5 fruit fly cellular contexts compared by ENCODE assay signal in genomic region chrX:8057299-8057730, dm6.
TF ChIP-seq lines count a peak whose summit lies in the region.

No protein-coding gene starts in this region.

TF ChIP-seq in whole organism, adult, 20 proteins besides CTCF, POLR2A, EP300 and RAD21 (continued from another document):
- peak; percentile 48 for TF ChIP-seq toe (GFP tag; optimal IDR thresholded peaks at IDR 0.05; lab: Kevin White, UChicago)
- TF ChIP-seq cic (GFP tag; optimal IDR thresholded peaks at IDR 0.05; lab: Kevin White, UChicago) = no peak

TF ChIP-seq in whole organism, embryonic, 481 proteins besides CTCF, POLR2A, EP300 and RAD21 (continued from another document and continues in another):
- TF ChIP-seq sqz (GFP tag; optimal IDR thresholded peaks at IDR 0.05; lab: Kevin White, UChicago) = no peak
- TF ChIP-seq CG5245 (GFP tag; optimal IDR thresholded peaks at IDR 0.05; lab: Kevin White, UChicago) = peak; percentile 16
- TF ChIP-seq pros (GFP tag; optimal IDR thresholded peaks at IDR 0.05; lab: Kevin White, UChicago) = no peak
- peak; percentile 35 for TF ChIP-seq gcm (GFP tag; optimal IDR thresholded peaks at IDR 0.05; lab: Kevin White, UChicago)
- TF ChIP-seq danr (GFP tag; IDR thresholded peaks at IDR 0.05; lab: Robert Waterston, UW) = 0 out of 2 replicates have a peak, but pooled peaks have one; percentile 6
- peak; percentile 55 for TF ChIP-seq Blimp-1 (GFP tag; optimal IDR thresholded peaks at IDR 0.05; lab: Kevin White, UChicago)
- TF ChIP-seq H2.0 (GFP tag; IDR thresholded peaks at IDR 0.05; lab: Robert Waterston, UW) = peak; percentile 36; the same call in 1 of the 2 replicates
- TF ChIP-seq Dll (GFP tag; IDR thresholded peaks at IDR 0.05; lab: Robert Waterston, UW; ENCODE audit: partially characterized antibody) = no peak
- peak; percentile 67 for TF ChIP-seq CG18476 (GFP tag; optimal IDR thresholded peaks at IDR 0.05; lab: Kevin White, UChicago)
- peak; percentile 30; the same call in 2 of the 3 replicates for TF ChIP-seq Aef1 (GFP tag; IDR thresholded peaks at IDR 0.05; lab: Robert Waterston, UW)
- TF ChIP-seq Dref (GFP tag; IDR thresholded peaks at IDR 0.05; lab: Robert Waterston, UW) = no peak
- TF ChIP-seq bigmax (GFP tag; optimal IDR thresholded peaks at IDR 0.05; lab: Kevin White, UChicago) = no peak
- TF ChIP-seq chm (GFP tag; IDR thresholded peaks at IDR 0.05; lab: Robert Waterston, UW) = peak; percentile 43; the same call in 1 of the 2 replicates
- TF ChIP-seq HLH3B (GFP tag; IDR thresholded peaks at IDR 0.05; lab: Robert Waterston, UW) = peak; percentile 50; the same call in 1 of the 2 replicates
- 0 out of 2 replicates have a peak, but pooled peaks have one; percentile 41 for TF ChIP-seq Doc2 (GFP tag; IDR thresholded peaks at IDR 0.05; lab: Robert Waterston, UW)
- peak; percentile 90 for TF ChIP-seq CoRest (tag; optimal IDR thresholded peaks at IDR 0.05; lab: Kevin White, UChicago)
- TF ChIP-seq zfh1 (GFP tag; IDR thresholded peaks at IDR 0.05; lab: Robert Waterston, UW) = 0 out of 3 replicates have a peak, but pooled peaks have one; percentile 9
- TF ChIP-seq Ada2b (GFP tag; IDR thresholded peaks at IDR 0.05; lab: Robert Waterston, UW) = peak; percentile 33; the same call in 1 of the 2 replicates
- no peak for TF ChIP-seq CG17612 (GFP tag; IDR thresholded peaks at IDR 0.05; lab: Robert Waterston, UW)
- TF ChIP-seq ato (GFP tag; IDR thresholded peaks at IDR 0.05; lab: Robert Waterston, UW; ENCODE audit: partially characterized antibody) = no peak
- TF ChIP-seq unc-4 (GFP tag; IDR thresholded peaks at IDR 0.05; lab: Robert Waterston, UW; ENCODE audit: partially characterized antibody) = no peak
- TF ChIP-seq CG11398 (GFP tag; optimal IDR thresholded peaks at IDR 0.05; lab: Kevin White, UChicago) = peak; percentile 45
- peak; percentile 75 for TF ChIP-seq lab (GFP tag; optimal IDR thresholded peaks at IDR 0.05; lab: Kevin White, UChicago)
- no peak for TF ChIP-seq prd (optimal IDR thresholded peaks at IDR 0.05; lab: Kevin White, UChicago)
- TF ChIP-seq prd (GFP tag; IDR thresholded peaks at IDR 0.05; lab: Robert Waterston, UW) = peak; percentile 72
- TF ChIP-seq CG6813 (GFP tag; optimal IDR thresholded peaks at IDR 0.05; lab: Kevin White, UChicago) = peak; percentile 41
- TF ChIP-seq crc (GFP tag; optimal IDR thresholded peaks at IDR 0.05; lab: Kevin White, UChicago) = peak; percentile 65
- TF ChIP-seq Dp (GFP tag; optimal IDR thresholded peaks at IDR 0.05; lab: Kevin White, UChicago) = no peak
- peak; percentile 63 for TF ChIP-seq Nf-YC (tag; optimal IDR thresholded peaks at IDR 0.05; lab: Kevin White, UChicago)
- TF ChIP-seq CG13894 (tag; optimal IDR thresholded peaks at IDR 0.05; lab: Kevin White, UChicago) = peak; percentile 4

TF ChIP-seq in whole organism, prepupa, 60 proteins besides CTCF, POLR2A, EP300 and RAD21 (continued from another document and continues in another):
- peak; percentile 62 for TF ChIP-seq spab (GFP tag; optimal IDR thresholded peaks at IDR 0.05; lab: Kevin White, UChicago)
- TF ChIP-seq CG34406 (GFP tag; optimal IDR thresholded peaks at IDR 0.05; lab: Kevin White, UChicago) = peak; percentile 74
- TF ChIP-seq Hr4 (GFP tag; optimal IDR thresholded peaks at IDR 0.05; lab: Kevin White, UChicago) = peak; percentile 70
- peak; percentile 74 for TF ChIP-seq dac (GFP tag; optimal IDR thresholded peaks at IDR 0.05; lab: Kevin White, UChicago)
- peak; percentile 68 for TF ChIP-seq CG8119 (GFP tag; IDR thresholded peaks at IDR 0.05; lab: Robert Waterston, UW)
- TF ChIP-seq Sox14 (GFP tag; optimal IDR thresholded peaks at IDR 0.05; lab: Kevin White, UChicago) = peak; percentile 83
- no peak for TF ChIP-seq fkh (GFP tag; optimal IDR thresholded peaks at IDR 0.05; lab: Kevin White, UChicago)
- no peak for TF ChIP-seq fd85E (GFP tag; optimal IDR thresholded peaks at IDR 0.05; lab: Kevin White, UChicago)
- TF ChIP-seq Eip75B (GFP tag; optimal IDR thresholded peaks at IDR 0.05; lab: Kevin White, UChicago) = peak; percentile 84
- peak; percentile 71 for TF ChIP-seq CG10631 (GFP tag; optimal IDR thresholded peaks at IDR 0.05; lab: Kevin White, UChicago)
- peak; percentile 50 for TF ChIP-seq CG7368 (GFP tag; optimal IDR thresholded peaks at IDR 0.05; lab: Kevin White, UChicago)
- peak; percentile 46 to 80 for TF ChIP-seq salr (GFP tag; optimal IDR thresholded peaks at IDR 0.05; lab: Kevin White, UChicago)
- TF ChIP-seq net (GFP tag; optimal IDR thresholded peaks at IDR 0.05; lab: Kevin White, UChicago) = peak; percentile 75
- peak; percentile 82 for TF ChIP-seq CG31627 (GFP tag; optimal IDR thresholded peaks at IDR 0.05; lab: Kevin White, UChicago)
- peak; percentile 61 for TF ChIP-seq CG6163 (GFP tag; IDR thresholded peaks at IDR 0.05; lab: Robert Waterston, UW)
- TF ChIP-seq CG3032 (tag; optimal IDR thresholded peaks at IDR 0.05; lab: Kevin White, UChicago) = peak; percentile 74
- TF ChIP-seq Sox102F (GFP tag; optimal IDR thresholded peaks at IDR 0.05; lab: Kevin White, UChicago) = peak; percentile 40
- peak; percentile 91 for TF ChIP-seq Eip78C (GFP tag; lab: Kevin White, UChicago)
- TF ChIP-seq Gug (GFP tag; IDR thresholded peaks at IDR 0.05; lab: Robert Waterston, UW) = peak; percentile 53
- peak; percentile 17 for TF ChIP-seq CG1621 (tag; optimal IDR thresholded peaks at IDR 0.05; lab: Kevin White, UChicago)
- peak; percentile 76 for TF ChIP-seq fd59A (GFP tag; optimal IDR thresholded peaks at IDR 0.05; lab: Kevin White, UChicago)
- TF ChIP-seq CG16779 (tag; optimal IDR thresholded peaks at IDR 0.05; lab: Kevin White, UChicago) = peak; percentile 41
- no peak for TF ChIP-seq Smox (GFP tag; optimal IDR thresholded peaks at IDR 0.05; lab: Kevin White, UChicago)
- no peak for TF ChIP-seq CG6854 (GFP tag; optimal IDR thresholded peaks at IDR 0.05; lab: Kevin White, UChicago)
- TF ChIP-seq OdsH (GFP tag; optimal IDR thresholded peaks at IDR 0.05; lab: Kevin White, UChicago) = peak; percentile 78
- TF ChIP-seq Sox15 (GFP tag; optimal IDR thresholded peaks at IDR 0.05; lab: Kevin White, UChicago) = peak; percentile 74
- TF ChIP-seq acj6 (GFP tag; optimal IDR thresholded peaks at IDR 0.05; lab: Kevin White, UChicago) = peak; percentile 75
- peak; percentile 77 for TF ChIP-seq lz (GFP tag; optimal IDR thresholded peaks at IDR 0.05; lab: Kevin White, UChicago)
- TF ChIP-seq Met (GFP tag; optimal IDR thresholded peaks at IDR 0.05; lab: Kevin White, UChicago) = peak; percentile 82
- peak; percentile 30 for TF ChIP-seq dsx (GFP tag; optimal IDR thresholded peaks at IDR 0.05; lab: Kevin White, UChicago; ENCODE audit: poor library complexity, severe bottlenecking)
- TF ChIP-seq Ets21C (GFP tag; optimal IDR thresholded peaks at IDR 0.05; lab: Kevin White, UChicago) = peak; percentile 62
- peak; percentile 82 for TF ChIP-seq topi (GFP tag; optimal IDR thresholded peaks at IDR 0.05; lab: Kevin White, UChicago)
- peak; percentile 92 for TF ChIP-seq CG32006 (GFP tag; optimal IDR thresholded peaks at IDR 0.05; lab: Kevin White, UChicago)
- no peak for TF ChIP-seq vri (GFP tag; optimal IDR thresholded peaks at IDR 0.05; lab: Kevin White, UChicago)

TF ChIP-seq in whole organism, pupa, 21 proteins besides CTCF, POLR2A, EP300 and RAD21 (continued from another document):
- no peak for TF ChIP-seq gl (tag; optimal IDR thresholded peaks at IDR 0.05; lab: Kevin White, UChicago)

TF ChIP-seq in whole organism, wandering third instar larva, 38 proteins besides CTCF, POLR2A, EP300 and RAD21 (continued from another document):
- TF ChIP-seq dmrt93B (GFP tag; optimal IDR thresholded peaks at IDR 0.05; lab: Kevin White, UChicago) (peak; percentile 61), lola (GFP tag; optimal IDR thresholded peaks at IDR 0.05; lab: Kevin White, UChicago) (no peak), Sp1 (GFP tag; optimal IDR thresholded peaks at IDR 0.05; lab: Kevin White, UChicago) (peak; percentile 74), HLH106 (tag; optimal IDR thresholded peaks at IDR 0.05; lab: Kevin White, UChicago) (peak; percentile 74), sage (GFP tag; optimal IDR thresholded peaks at IDR 0.05; lab: Kevin White, UChicago) (no peak), psq (GFP tag; optimal IDR thresholded peaks at IDR 0.05; lab: Kevin White, UChicago) (peak; percentile 52), h (GFP tag; optimal IDR thresholded peaks at IDR 0.05; lab: Kevin White, UChicago) (peak; percentile 59), usp (GFP tag; optimal IDR thresholded peaks at IDR 0.05; lab: Kevin White, UChicago) (no peak), GATAd (GFP tag; optimal IDR thresholded peaks at IDR 0.05; lab: Kevin White, UChicago) (no peak)
